Fruit fly (Drosophila melanogaster) whole organism, embryonic: Measurements from ENCODE around the gene Cog2.

ENCODE experiments used
- Atf3 ChIP-seq: fragments of 200-800 bp; sonication (Bioruptor generic); optimal IDR thresholded peaks from 3 replicates; lab custom pipeline; 2016; ENCODE audit warnings: missing biosample characterization, missing genetic modification characterization
- Bgb ChIP-seq: fragments of 200-800 bp; sonication (Bioruptor generic); IDR thresholded peaks from 2 replicates; pipeline ENCODE4 v1.3.6; 2022; ENCODE audit warnings: missing biosample characterization, missing genetic modification characterization; ENCODE audit not compliant: partially characterized antibody
- C15 ChIP-seq: fragments of 200-800 bp; sonication (Bioruptor generic); IDR thresholded peaks from 3 replicates; pipeline ENCODE4 v1.3.6; 2022; ENCODE audit warnings: missing biosample characterization, missing genetic modification characterization
- CG10147 ChIP-seq: fragments of 200-800 bp; sonication (Bioruptor generic); optimal IDR thresholded peaks from 2 replicates; lab custom pipeline; 2019; ENCODE audit warnings: missing biosample characterization, mild to moderate bottlenecking, missing genetic modification characterization, moderate library complexity
- CG10565 ChIP-seq: fragments of 200-800 bp; sonication (Bioruptor generic); optimal IDR thresholded peaks from 3 replicates; lab custom pipeline; 2016; ENCODE audit warnings: missing biosample characterization, mild to moderate bottlenecking, missing genetic modification characterization
- CG12155 ChIP-seq: fragments of 200-800 bp; sonication (Bioruptor generic); optimal IDR thresholded peaks from 3 replicates; lab custom pipeline; 2016; ENCODE audit warnings: missing biosample characterization, missing genetic modification characterization
- CG12219 ChIP-seq: fragments of 200-800 bp; sonication (Bioruptor generic); optimal IDR thresholded peaks from 3 replicates; lab custom pipeline; 2018; ENCODE audit warnings: missing biosample characterization, mild to moderate bottlenecking, missing genetic modification characterization
- CG12659 ChIP-seq: fragments of 200-800 bp; sonication (Bioruptor generic); optimal IDR thresholded peaks from 3 replicates; lab custom pipeline; 2017; ENCODE audit warnings: mild to moderate bottlenecking, missing biosample characterization, missing genetic modification reagents, missing genetic modification characterization
- CG13775 ChIP-seq: fragments of 200-800 bp; sonication (Bioruptor generic); optimal IDR thresholded peaks from 3 replicates; lab custom pipeline; 2017; ENCODE audit warnings: missing biosample characterization, mild to moderate bottlenecking, missing genetic modification characterization
- CG13894 ChIP-seq: fragments of 200-800 bp; sonication (Bioruptor generic); optimal IDR thresholded peaks from 3 replicates; lab custom pipeline; 2018; ENCODE audit warnings: missing biosample characterization, mild to moderate bottlenecking, missing genetic modification characterization, moderate library complexity
- CG17186 ChIP-seq: fragments of 200-800 bp; sonication (Bioruptor generic); optimal IDR thresholded peaks from 3 replicates; lab custom pipeline; 2017; ENCODE audit warnings: missing biosample characterization, missing genetic modification reagents, missing genetic modification characterization
- CG30431 ChIP-seq: fragments of 200-800 bp; sonication (Bioruptor generic); optimal IDR thresholded peaks from 2 replicates; lab custom pipeline; 2017; ENCODE audit warnings: missing biosample characterization, missing genetic modification characterization
- CG32532 ChIP-seq: fragments of 200-800 bp; sonication (Bioruptor generic); IDR thresholded peaks from 2 replicates; pipeline ENCODE4 v1.3.6; 2022; ENCODE audit warnings: missing biosample characterization, missing genetic modification characterization
- CG3407 ChIP-seq: fragments of 200-800 bp; sonication (Bioruptor generic); optimal IDR thresholded peaks from 2 replicates; lab custom pipeline; 2018; ENCODE audit warnings: missing biosample characterization, mild to moderate bottlenecking, missing genetic modification characterization
- CG34376 ChIP-seq: fragments of 200-800 bp; sonication (Bioruptor generic); optimal IDR thresholded peaks from 2 replicates; lab custom pipeline; 2018; ENCODE audit warnings: missing biosample characterization, mild to moderate bottlenecking, missing genetic modification characterization
- CG4282 ChIP-seq: fragments of 200-800 bp; sonication (Bioruptor generic); optimal IDR thresholded peaks from 2 replicates; lab custom pipeline; 2016; ENCODE audit warnings: missing biosample characterization, missing genetic modification characterization
- CG4328 ChIP-seq: fragments of 200-800 bp; sonication (Bioruptor generic); optimal IDR thresholded peaks from 3 replicates; lab custom pipeline; 2017; ENCODE audit warnings: missing biosample characterization, missing genetic modification reagents, missing genetic modification characterization
- CG4730 ChIP-seq: fragments of 200-800 bp; sonication (Bioruptor generic); IDR thresholded peaks from 2 replicates; pipeline ENCODE4 v1.3.6; 2022; ENCODE audit warnings: missing biosample characterization, missing genetic modification characterization
- CG5245 ChIP-seq: fragments of 200-800 bp; sonication (Bioruptor generic); optimal IDR thresholded peaks from 3 replicates; lab custom pipeline; 2016; ENCODE audit warnings: missing biosample characterization, missing genetic modification characterization
- Dbx ChIP-seq: fragments of 200-800 bp; sonication (Bioruptor generic); IDR thresholded peaks from 3 replicates; pipeline ENCODE4 v1.3.6; 2022; ENCODE audit warnings: missing biosample characterization, missing genetic modification characterization
- Ets65A ChIP-seq: fragments of 200-800 bp; sonication (Bioruptor generic); peaks from one replicate; lab custom pipeline; 2016; ENCODE audit warnings: missing biosample characterization, missing genetic modification characterization
- HLH3B ChIP-seq: fragments of 200-800 bp; sonication (Bioruptor generic); IDR thresholded peaks from 2 replicates; pipeline ENCODE4 v1.3.6; 2022; ENCODE audit warnings: missing biosample characterization, missing genetic modification characterization
- Hr39 ChIP-seq: fragments of >200 bp; optimal IDR thresholded peaks from 2 replicates; lab custom pipeline; 2017
- Hr78 ChIP-seq, 2 experiments: fragments of 200-800 bp in 1 of 2; fragments of >200 bp in 1 of 2; sonication (Bioruptor generic) in 1 of 2; optimal IDR thresholded peaks; 2 replicates each; lab custom pipeline; 2017 to 2019; ENCODE audit warnings: missing biosample characterization in 2 of 2, missing genetic modification characterization in 2 of 2, mild to moderate bottlenecking in 1 of 2, moderate library complexity in 1 of 2
- Hsf ChIP-seq: fragments of 200-800 bp; sonication (Bioruptor generic); optimal IDR thresholded peaks from 3 replicates; lab custom pipeline; 2016; ENCODE audit warnings: missing biosample characterization, missing genetic modification characterization
- Lpt ChIP-seq: fragments of >200 bp; optimal IDR thresholded peaks from 2 replicates; lab custom pipeline; 2018; ENCODE audit warnings: missing biosample characterization, missing genetic modification characterization
- Max ChIP-seq: fragments of 200-800 bp; sonication (Bioruptor generic); optimal IDR thresholded peaks from 2 replicates; lab custom pipeline; 2016; ENCODE audit warnings: missing biosample characterization, mild to moderate bottlenecking, missing genetic modification characterization
- Mes4 ChIP-seq: fragments of 200-800 bp; sonication (Bioruptor generic); optimal IDR thresholded peaks from 2 replicates; lab custom pipeline; 2016; ENCODE audit warnings: missing biosample characterization, missing genetic modification characterization
- Mrtf ChIP-seq: fragments of 200-800 bp; sonication (Bioruptor generic); IDR thresholded peaks from 3 replicates; pipeline ENCODE4 v1.3.6; 2022; ENCODE audit warnings: missing biosample characterization, missing genetic modification characterization
- NC2β ChIP-seq: fragments of 200-800 bp; sonication (Bioruptor generic); optimal IDR thresholded peaks from 2 replicates; lab custom pipeline; 2016; ENCODE audit warnings: missing biosample characterization, missing genetic modification characterization
- Nf-YC ChIP-seq: fragments of 200-800 bp; optimal IDR thresholded peaks from 3 replicates; lab custom pipeline; 2019; ENCODE audit warnings: missing biosample characterization, mild to moderate bottlenecking, missing genetic modification characterization, moderate library complexity
- Oli ChIP-seq: fragments of 200-800 bp; sonication (Bioruptor generic); optimal IDR thresholded peaks from 2 replicates; lab custom pipeline; 2018; ENCODE audit warnings: missing biosample characterization, mild to moderate bottlenecking, missing genetic modification characterization, moderate library complexity
- Pdp1 ChIP-seq, 2 experiments: fragments of 200-800 bp; sonication (Bioruptor generic); optimal IDR thresholded peaks; 3 replicates each; lab custom pipeline; 2016; ENCODE audit warnings: missing biosample characterization in 2 of 2, missing genetic modification characterization in 2 of 2, mild to moderate bottlenecking in 1 of 2, moderate library complexity in 1 of 2
- az2 ChIP-seq: fragments of 200-800 bp; sonication (Bioruptor generic); optimal IDR thresholded peaks from 3 replicates; lab custom pipeline; 2016; ENCODE audit warnings: missing biosample characterization, missing genetic modification characterization
- bcd ChIP-seq: fragments of 200-800 bp; sonication (Bioruptor generic); optimal IDR thresholded peaks from 2 replicates; lab custom pipeline; 2017; ENCODE audit warnings: missing biosample characterization, mild to moderate bottlenecking, missing genetic modification characterization
- bowl ChIP-seq: fragments of 200-800 bp; sonication (Bioruptor generic); IDR thresholded peaks from 2 replicates; pipeline ENCODE4 v1.3.6; 2022; ENCODE audit warnings: missing biosample characterization, missing genetic modification characterization
- corto ChIP-seq: fragments of 200-800 bp; sonication (Bioruptor generic); optimal IDR thresholded peaks from 2 replicates; lab custom pipeline; 2016; ENCODE audit warnings: missing biosample characterization, mild to moderate bottlenecking, missing genetic modification characterization, moderate library complexity
- crc ChIP-seq: fragments of 200-800 bp; sonication (Bioruptor generic); optimal IDR thresholded peaks from 2 replicates; lab custom pipeline; 2016; ENCODE audit warnings: missing biosample characterization, missing genetic modification characterization
- dmrt11E ChIP-seq: fragments of 200-800 bp; sonication (Bioruptor generic); optimal IDR thresholded peaks from 3 replicates; lab custom pipeline; 2018; ENCODE audit warnings: missing biosample characterization, mild to moderate bottlenecking, missing genetic modification characterization, moderate library complexity
- ems ChIP-seq: fragments of 200-800 bp; sonication (Bioruptor generic); optimal IDR thresholded peaks from 3 replicates; lab custom pipeline; 2016; ENCODE audit warnings: missing biosample characterization, missing genetic modification characterization
- en ChIP-seq: fragments of 200-800 bp; sonication (Bioruptor generic); optimal IDR thresholded peaks from 2 replicates; lab custom pipeline; 2016; ENCODE audit warnings: missing biosample characterization, missing genetic modification characterization
- gro ChIP-seq: fragments of 200-800 bp; sonication (Bioruptor generic); optimal IDR thresholded peaks from 2 replicates; lab custom pipeline; 2016; ENCODE audit warnings: missing biosample characterization, missing genetic modification characterization
- ken ChIP-seq: fragments of 200-800 bp; sonication (Bioruptor generic); IDR thresholded peaks from 3 replicates; pipeline ENCODE4 v1.3.6; 2022; ENCODE audit warnings: missing biosample characterization, missing genetic modification characterization
- lmd ChIP-seq: fragments of 200-800 bp; sonication (Bioruptor generic); IDR thresholded peaks from 2 replicates; pipeline ENCODE4 v1.3.6; 2022; ENCODE audit warnings: missing biosample characterization, missing genetic modification characterization
- mld ChIP-seq: fragments of 200-800 bp; sonication (Bioruptor generic); IDR thresholded peaks from 3 replicates; pipeline ENCODE4 v1.3.6; 2022; ENCODE audit warnings: missing biosample characterization, missing genetic modification characterization; ENCODE audit not compliant: partially characterized antibody
- nau ChIP-seq: fragments of 200-800 bp; sonication (Bioruptor generic); optimal IDR thresholded peaks from 3 replicates; lab custom pipeline; 2017; ENCODE audit warnings: missing biosample characterization, mild to moderate bottlenecking, missing genetic modification characterization, missing genetic modification reagents
- nerfin-2 ChIP-seq: fragments of 200-800 bp; sonication (Bioruptor generic); IDR thresholded peaks from 2 replicates; pipeline ENCODE4 v1.3.6; 2022; ENCODE audit warnings: missing biosample characterization, missing genetic modification characterization; ENCODE audit not compliant: partially characterized antibody
- odd ChIP-seq: fragments of 200-800 bp; sonication (Bioruptor generic); optimal IDR thresholded peaks from 2 replicates; lab custom pipeline; 2017; ENCODE audit warnings: missing biosample characterization, mild to moderate bottlenecking, missing genetic modification characterization
- ranshi ChIP-seq: fragments of 200-800 bp; sonication (Bioruptor generic); IDR thresholded peaks from 2 replicates; pipeline ENCODE4 v1.3.6; 2022; ENCODE audit warnings: missing biosample characterization, missing genetic modification characterization
- tin ChIP-seq: fragments of 200-800 bp; sonication (Bioruptor generic); optimal IDR thresholded peaks from 3 replicates; lab custom pipeline; 2016; ENCODE audit warnings: missing biosample characterization, missing genetic modification characterization
- wdn ChIP-seq: fragments of 200-800 bp; sonication (Bioruptor generic); IDR thresholded peaks from 2 replicates; pipeline ENCODE4 v1.3.6; 2022; ENCODE audit warnings: missing biosample characterization, missing genetic modification characterization

Cog2 gene

DNA sequence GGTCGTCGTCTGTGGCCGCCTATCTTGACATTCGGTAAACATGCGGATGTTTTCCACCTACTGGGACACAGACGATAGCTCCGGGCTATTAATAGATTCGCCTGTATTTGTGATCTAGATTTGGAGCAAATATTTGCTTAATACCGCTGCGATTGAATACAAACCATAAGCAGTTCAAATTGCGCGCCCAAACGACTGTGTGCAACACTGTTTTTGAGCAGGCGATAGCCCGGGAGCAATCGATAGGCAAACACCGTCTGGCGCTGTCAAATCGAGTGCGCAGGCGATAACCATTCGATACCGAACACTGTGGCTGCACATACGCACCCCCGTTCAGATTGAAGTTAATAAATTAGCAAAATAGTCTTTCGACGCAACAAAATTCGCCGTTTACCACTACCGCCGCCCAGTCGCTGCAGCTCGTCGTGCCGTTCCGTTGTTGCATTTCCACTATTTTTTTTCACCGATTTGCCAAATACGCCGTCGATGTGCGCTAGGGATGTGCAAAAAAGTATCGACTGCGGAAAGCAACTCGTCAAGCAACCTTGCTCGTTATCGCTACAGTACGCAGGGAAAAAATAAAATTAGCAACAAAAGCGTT lies 46.8 kb upstream of the Cog2 start, which contains the start of gene Atx2 (continued):
- TF ChIP-seq Mrtf (GFP tag; lab: Robert Waterston, UW) (no peak), CG32532 (GFP tag; lab: Robert Waterston, UW) (peak; percentile 21), CG13894 (tag; lab: Kevin White, UChicago) (no peak), Ets65A (peak; percentile 89), nau (GFP tag; lab: Kevin White, UChicago) (no peak), en (no peak), Hr39 (lab: Kevin White, UChicago) (no peak), CG3407 (GFP tag; lab: Kevin White, UChicago) (peak; percentile 8), CG12219 (GFP tag; lab: Kevin White, UChicago) (no peak), CG5245 (no peak), CG12155 (peak; percentile 59), CG17186 (GFP tag; lab: Kevin White, UChicago) (peak; percentile 97), HLH3B (GFP tag; lab: Robert Waterston, UW) (peak; percentile 43; the same call in 1 of the 2 replicates), Dbx (GFP tag; lab: Robert Waterston, UW) (peak; percentile 77), Lpt (no peak), CG12659 (GFP tag; lab: Kevin White, UChicago) (peak; percentile 78), CG10147 (GFP tag; lab: Kevin White, UChicago) (no peak), wdn (peak; percentile 24; the same call in 1 of the 2 replicates), nerfin-2 (GFP tag; lab: Robert Waterston, UW) (peak; percentile 88), CG13775 (peak; percentile 30), crc (no peak), CG34376 (no peak), odd (no peak), corto (GFP tag; lab: Kevin White, UChicago) (no peak), dmrt11E (tag; lab: Kevin White, UChicago) (peak; percentile 16), bcd (GFP tag; lab: Kevin White, UChicago) (peak; percentile 55), CG10565 (GFP tag; lab: Kevin White, UChicago) (no peak), Mes4 (GFP tag; lab: Kevin White, UChicago) (no peak), NC2β (GFP tag; lab: Kevin White, UChicago) (no peak), ranshi (GFP tag; lab: Robert Waterston, UW) (peak; percentile 32; the same call in 1 of the 2 replicates), Oli (tag; lab: Kevin White, UChicago) (no peak), C15 (GFP tag; lab: Robert Waterston, UW) (no peak), Hsf (GFP tag; lab: Kevin White, UChicago) (peak; percentile 16), bowl (GFP tag; lab: Robert Waterston, UW) (no peak), Atf3 (GFP tag; lab: Kevin White, UChicago) (no peak), CG30431 (GFP tag; lab: Kevin White, UChicago) (no peak), ken (GFP tag; lab: Robert Waterston, UW) (no peak), tin (peak; percentile 25), CG4282 (GFP tag; lab: Kevin White, UChicago) (peak; percentile 6), gro (GFP tag; lab: Kevin White, UChicago) (peak; percentile 64), CG4328 (no peak), lmd (GFP tag; lab: Robert Waterston, UW) (no peak; the same call in 1 of the 2 replicates), mld (peak; percentile 95), az2 (GFP tag; lab: Kevin White, UChicago) (no peak), ems (GFP tag; lab: Kevin White, UChicago) (peak; percentile 27), CG4730 (GFP tag; lab: Robert Waterston, UW) (no peak), Hr78 (GFP tag; optimal IDR thresholded peaks at IDR 0.05; lab: Kevin White, UChicago) (no peak), Bgb (peak; percentile 96), Pdp1 (GFP tag; optimal IDR thresholded peaks at IDR 0.05; lab: Kevin White, UChicago) (peak in 1 of 2 experiments; percentile 31), Max (GFP tag; lab: Kevin White, UChicago) (peak; percentile 37), Nf-YC (peak; percentile 5)
